Fruit fly (Drosophila melanogaster) whole organism, embryonic: ENCODE results near the gene QIL1.

Source experiments
- Ada2b ChIP-seq: fragments of 200-800 bp; sonication (Bioruptor generic); IDR thresholded peaks from 2 replicates; pipeline ENCODE4 v1.3.6; 2022; ENCODE audit warnings: missing biosample characterization, missing genetic modification characterization
- B-H1 ChIP-seq: fragments of 200-800 bp; sonication (Bioruptor generic); IDR thresholded peaks from 3 replicates; pipeline ENCODE4 v1.3.6; 2022; ENCODE audit warnings: missing biosample characterization, missing genetic modification characterization
- CG10366 ChIP-seq: fragments of 200-800 bp; sonication (Bioruptor generic); IDR thresholded peaks from 2 replicates; pipeline ENCODE4 v1.3.6; 2022; ENCODE audit warnings: missing biosample characterization, missing genetic modification characterization
- CG11398 ChIP-seq: fragments of 200-800 bp; sonication (Bioruptor generic); optimal IDR thresholded peaks from 2 replicates; lab custom pipeline; 2016; ENCODE audit warnings: missing biosample characterization, missing genetic modification characterization
- CG11695 ChIP-seq: fragments of 200-800 bp; sonication (Bioruptor generic); IDR thresholded peaks from 3 replicates; pipeline ENCODE4 v1.3.6; 2022; ENCODE audit warnings: missing biosample characterization, missing genetic modification characterization
- CG13775 ChIP-seq: fragments of 200-800 bp; sonication (Bioruptor generic); optimal IDR thresholded peaks from 3 replicates; lab custom pipeline; 2017; ENCODE audit warnings: missing biosample characterization, mild to moderate bottlenecking, missing genetic modification characterization
- CG15479 ChIP-seq: fragments of 200-800 bp; sonication (Bioruptor generic); optimal IDR thresholded peaks from 3 replicates; lab custom pipeline; 2019; ENCODE audit warnings: missing biosample characterization, mild to moderate bottlenecking, missing genetic modification characterization, moderate library complexity
- CG16813 ChIP-seq: fragments of 200-800 bp; sonication (Bioruptor generic); IDR thresholded peaks from 3 replicates; pipeline ENCODE4 v1.3.6; 2022; ENCODE audit warnings: missing biosample characterization, missing genetic modification characterization; ENCODE audit not compliant: partially characterized antibody
- CG17385 ChIP-seq: fragments of 200-800 bp; sonication (Bioruptor generic); optimal IDR thresholded peaks from 3 replicates; lab custom pipeline; 2018; ENCODE audit warnings: missing biosample characterization, mild to moderate bottlenecking, missing genetic modification characterization
- CG17912 ChIP-seq: fragments of 200-800 bp; sonication (Bioruptor generic); optimal IDR thresholded peaks from 2 replicates; lab custom pipeline; 2018; ENCODE audit warnings: missing biosample characterization, mild to moderate bottlenecking, missing genetic modification characterization
- CG2678 ChIP-seq: fragments of 200-800 bp; sonication (Bioruptor generic); optimal IDR thresholded peaks from 3 replicates; lab custom pipeline; 2019; ENCODE audit warnings: missing biosample characterization, mild to moderate bottlenecking, missing genetic modification characterization, moderate library complexity
- CG2875 ChIP-seq: fragments of 200-800 bp; sonication (Bioruptor generic); optimal IDR thresholded peaks from 2 replicates; lab custom pipeline; 2017; ENCODE audit warnings: missing biosample characterization, mild to moderate bottlenecking, missing genetic modification characterization, missing genetic modification reagents
- CG30403 ChIP-seq: fragments of 200-800 bp; sonication (Bioruptor generic); optimal IDR thresholded peaks from 3 replicates; lab custom pipeline; 2016; ENCODE audit warnings: missing biosample characterization, missing genetic modification characterization
- CG3163 ChIP-seq: fragments of 200-800 bp; sonication (Bioruptor generic); optimal IDR thresholded peaks from 3 replicates; lab custom pipeline; 2016; ENCODE audit warnings: missing biosample characterization, missing genetic modification characterization
- CG33557 ChIP-seq: fragments of 200-800 bp; sonication (Bioruptor generic); optimal IDR thresholded peaks from 2 replicates; lab custom pipeline; 2019; ENCODE audit warnings: missing biosample characterization, mild to moderate bottlenecking, missing genetic modification characterization, moderate library complexity
- CG3726 ChIP-seq: fragments of 200-800 bp; sonication (Bioruptor generic); IDR thresholded peaks from 3 replicates; pipeline ENCODE4, ENCODE4 v1.3.6; 2022; ENCODE audit warnings: missing biosample characterization, missing genetic modification characterization
- CG7745 ChIP-seq: fragments of 200-800 bp; sonication (Bioruptor generic); optimal IDR thresholded peaks from 2 replicates; lab custom pipeline; 2018; ENCODE audit warnings: missing biosample characterization, mild to moderate bottlenecking, missing genetic modification characterization, moderate library complexity
- CG7987 ChIP-seq: fragments of 200-800 bp; sonication (Bioruptor generic); optimal IDR thresholded peaks from 2 replicates; lab custom pipeline; 2018; ENCODE audit warnings: missing biosample characterization, mild to moderate bottlenecking, missing genetic modification characterization, moderate library complexity
- CG9437 ChIP-seq: fragments of 200-800 bp; sonication (Bioruptor generic); optimal IDR thresholded peaks from 2 replicates; lab custom pipeline; 2018; ENCODE audit warnings: missing biosample characterization, mild to moderate bottlenecking, missing genetic modification characterization
- Camta ChIP-seq: fragments of 200-800 bp; sonication (Bioruptor generic); optimal IDR thresholded peaks from 2 replicates; lab custom pipeline; 2016; ENCODE audit warnings: missing biosample characterization, missing genetic modification characterization
- Dbx ChIP-seq: fragments of 200-800 bp; sonication (Bioruptor generic); IDR thresholded peaks from 3 replicates; pipeline ENCODE4 v1.3.6; 2022; ENCODE audit warnings: missing biosample characterization, missing genetic modification characterization
- Dip2 ChIP-seq: fragments of 200-800 bp; sonication (Bioruptor generic); IDR thresholded peaks from 2 replicates; pipeline ENCODE4 v1.3.6; 2022; ENCODE audit warnings: missing biosample characterization, missing genetic modification characterization
- Ets65A ChIP-seq: fragments of 200-800 bp; sonication (Bioruptor generic); peaks from one replicate; lab custom pipeline; 2016; ENCODE audit warnings: missing biosample characterization, missing genetic modification characterization
- HHEX ChIP-seq: fragments of 200-800 bp; sonication (Bioruptor generic); optimal IDR thresholded peaks from 3 replicates; lab custom pipeline; 2017; ENCODE audit warnings: missing biosample characterization, mild to moderate bottlenecking, missing genetic modification characterization, missing genetic modification reagents
- Hey ChIP-seq: fragments of 200-800 bp; sonication (Bioruptor generic); optimal IDR thresholded peaks from 3 replicates; lab custom pipeline; 2018; ENCODE audit warnings: missing biosample characterization, mild to moderate bottlenecking, missing genetic modification characterization
- Jarid2 ChIP-seq: fragments of 200-800 bp; sonication (Bioruptor generic); optimal IDR thresholded peaks from 3 replicates; lab custom pipeline; 2017; ENCODE audit warnings: mild to moderate bottlenecking, missing biosample characterization, missing genetic modification reagents, missing genetic modification characterization
- Nf-YA ChIP-seq: fragments of 200-800 bp; sonication (Bioruptor generic); IDR thresholded peaks from 2 replicates; pipeline ENCODE4 v1.3.6; 2022; ENCODE audit warnings: missing biosample characterization, missing genetic modification characterization
- Nf-YC ChIP-seq: fragments of 200-800 bp; optimal IDR thresholded peaks from 3 replicates; lab custom pipeline; 2019; ENCODE audit warnings: missing biosample characterization, mild to moderate bottlenecking, missing genetic modification characterization, moderate library complexity
- Rfx ChIP-seq: fragments of 200-800 bp; sonication (Bioruptor generic); IDR thresholded peaks from 2 replicates; pipeline ENCODE4 v1.3.6; 2022; ENCODE audit warnings: missing biosample characterization, missing genetic modification characterization
- Scr ChIP-seq: fragments of 200-800 bp; sonication (Bioruptor generic); IDR thresholded peaks from 2 replicates; pipeline ENCODE4 v1.3.6; 2022; ENCODE audit warnings: missing biosample characterization, missing genetic modification characterization; ENCODE audit not compliant: partially characterized antibody
- Sry-β ChIP-seq: fragments of 200-800 bp; sonication (Bioruptor generic); optimal IDR thresholded peaks from 2 replicates; lab custom pipeline; 2018; ENCODE audit warnings: missing biosample characterization, mild to moderate bottlenecking, missing genetic modification characterization, moderate library complexity
- bowl ChIP-seq: fragments of 200-800 bp; sonication (Bioruptor generic); IDR thresholded peaks from 2 replicates; pipeline ENCODE4 v1.3.6; 2022; ENCODE audit warnings: missing biosample characterization, missing genetic modification characterization
- dmrt11E ChIP-seq: fragments of 200-800 bp; sonication (Bioruptor generic); optimal IDR thresholded peaks from 3 replicates; lab custom pipeline; 2018; ENCODE audit warnings: missing biosample characterization, mild to moderate bottlenecking, missing genetic modification characterization, moderate library complexity
- dysf ChIP-seq: fragments of 200-800 bp; sonication (Bioruptor generic); IDR thresholded peaks from 3 replicates; pipeline ENCODE4 v1.3.6; 2022; ENCODE audit warnings: missing biosample characterization, missing genetic modification characterization
- ems ChIP-seq: fragments of 200-800 bp; sonication (Bioruptor generic); optimal IDR thresholded peaks from 3 replicates; lab custom pipeline; 2016; ENCODE audit warnings: missing biosample characterization, missing genetic modification characterization
- ken ChIP-seq: fragments of 200-800 bp; sonication (Bioruptor generic); IDR thresholded peaks from 3 replicates; pipeline ENCODE4 v1.3.6; 2022; ENCODE audit warnings: missing biosample characterization, missing genetic modification characterization
- lbe ChIP-seq: fragments of 200-800 bp; sonication (Bioruptor generic); optimal IDR thresholded peaks from 2 replicates; lab custom pipeline; 2016; ENCODE audit warnings: missing biosample characterization, mild to moderate bottlenecking, missing genetic modification characterization
- lmd ChIP-seq: fragments of 200-800 bp; sonication (Bioruptor generic); IDR thresholded peaks from 2 replicates; pipeline ENCODE4 v1.3.6; 2022; ENCODE audit warnings: missing biosample characterization, missing genetic modification characterization
- lola ChIP-seq, 3 experiments: fragments of >200 bp in 2 of 3; fragments of 200-800 bp in 1 of 3; sonication (Bioruptor generic) in 1 of 3; optimal IDR thresholded peaks; 2 replicates each; lab custom pipeline; 2017 to 2019; ENCODE audit warnings: missing biosample characterization in 3 of 3, missing genetic modification characterization in 3 of 3, mild to moderate bottlenecking in 1 of 3, moderate library complexity in 1 of 3
- nmo ChIP-seq: fragments of 200-800 bp; sonication (Bioruptor generic); optimal IDR thresholded peaks from 2 replicates; lab custom pipeline; 2018; ENCODE audit warnings: missing biosample characterization, mild to moderate bottlenecking, missing genetic modification characterization, moderate library complexity
- nom ChIP-seq: fragments of 200-800 bp; sonication (Bioruptor generic); optimal IDR thresholded peaks from 2 replicates; lab custom pipeline; 2017; ENCODE audit warnings: missing biosample characterization, missing genetic modification characterization, mild to moderate bottlenecking, moderate library complexity, missing genetic modification reagents
- phol ChIP-seq: fragments of 200-800 bp; sonication (Bioruptor generic); optimal IDR thresholded peaks from 3 replicates; lab custom pipeline; 2018; ENCODE audit warnings: missing biosample characterization, mild to moderate bottlenecking, missing genetic modification characterization, moderate library complexity
- psq ChIP-seq: fragments of 200-800 bp; sonication (Bioruptor generic); optimal IDR thresholded peaks from 2 replicates; lab custom pipeline; 2017; ENCODE audit warnings: missing biosample characterization, missing genetic modification characterization
- sens ChIP-seq: fragments of 200-800 bp; sonication (Bioruptor generic); peaks from one replicate; lab custom pipeline; 2016; ENCODE audit warnings: missing biosample characterization, missing genetic modification characterization
- sim ChIP-seq: fragments of 200-800 bp; sonication (Bioruptor generic); IDR thresholded peaks from 2 replicates; pipeline ENCODE4 v1.3.6; 2022; ENCODE audit warnings: missing biosample characterization, missing genetic modification characterization
- sr ChIP-seq: fragments of 200-800 bp; sonication (Bioruptor generic); IDR thresholded peaks from 3 replicates; pipeline ENCODE4 v1.3.6; 2022; ENCODE audit warnings: missing biosample characterization, missing genetic modification characterization
- tgo ChIP-seq: fragments of 200-800 bp; sonication (Bioruptor generic); IDR thresholded peaks from 3 replicates; pipeline ENCODE4 v1.3.6; 2022; ENCODE audit warnings: missing biosample characterization, missing genetic modification characterization
- ttk ChIP-seq: fragments of 200-800 bp; sonication (Bioruptor generic); IDR thresholded peaks from 2 replicates; pipeline ENCODE4 v2.1.2; 2022; ENCODE audit warnings: missing biosample characterization, missing genetic modification characterization
- unc-4 ChIP-seq: fragments of 200-800 bp; sonication (Bioruptor generic); IDR thresholded peaks from 2 replicates; pipeline ENCODE4 v1.3.6; 2022; ENCODE audit warnings: missing biosample characterization, missing genetic modification characterization; ENCODE audit not compliant: partially characterized antibody
- unpg ChIP-seq: fragments of 200-800 bp; sonication (Bioruptor generic); optimal IDR thresholded peaks from 3 replicates; lab custom pipeline; 2018; ENCODE audit warnings: missing biosample characterization, mild to moderate bottlenecking, missing genetic modification characterization, moderate library complexity

The QIL1 gene

DNA sequence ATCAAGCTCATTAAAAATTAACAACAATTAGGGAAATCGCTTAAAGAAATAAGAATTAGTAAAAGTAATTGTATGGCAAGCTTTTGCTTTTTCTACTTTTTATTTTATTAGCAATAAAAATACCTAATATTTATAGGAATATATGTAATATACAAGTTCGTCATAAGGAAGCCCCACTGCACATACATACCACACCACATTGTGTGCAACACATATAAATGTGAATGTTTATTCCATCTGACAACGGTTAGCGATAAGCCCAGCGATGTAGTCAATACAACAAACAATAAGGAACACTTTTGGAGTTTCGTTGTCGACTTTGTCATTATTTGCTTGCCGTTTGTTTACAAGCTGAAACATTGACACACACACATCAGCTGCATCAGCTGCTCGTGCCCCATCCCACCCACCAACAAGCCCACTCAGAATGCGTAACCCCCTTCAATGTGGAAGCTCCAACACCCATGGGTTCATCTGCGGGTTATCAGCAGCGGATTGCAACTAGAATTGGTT, 19.6 kb downstream of the QIL1 start (continued):
- TF ChIP-seq Hey (tag; lab: Kevin White, UChicago) (peak; percentile 77), phol (tag; lab: Kevin White, UChicago) (peak; percentile 48), ken (GFP tag; lab: Robert Waterston, UW) (0 out of 3 replicates have a peak, but pooled peaks have one; percentile 42), Scr (GFP tag; lab: Robert Waterston, UW) (no peak), CG17912 (GFP tag; lab: Kevin White, UChicago) (peak; percentile 88), Ada2b (GFP tag; lab: Robert Waterston, UW) (no peak), tgo (GFP tag; lab: Robert Waterston, UW) (no peak), lola (GFP tag; optimal IDR thresholded peaks at IDR 0.05; lab: Kevin White, UChicago) (peak in 1 of 3 experiments; percentile 86), CG30403 (no peak), CG11695 (GFP tag; lab: Robert Waterston, UW) (0 out of 3 replicates have a peak, but pooled peaks have one; percentile 49), CG7745 (tag; lab: Kevin White, UChicago) (peak; percentile 94), ems (GFP tag; lab: Kevin White, UChicago) (no peak), dysf (GFP tag; lab: Robert Waterston, UW) (no peak), dmrt11E (peak; percentile 86), CG3726 (GFP tag; lab: Robert Waterston, UW) (no peak; the same call in 2 of the 3 replicates), CG17385 (GFP tag; lab: Kevin White, UChicago) (peak; percentile 71), CG13775 (GFP tag; lab: Kevin White, UChicago) (peak; percentile 15), lbe (peak; percentile 65), lmd (no peak), CG10366 (GFP tag; lab: Robert Waterston, UW) (peak; percentile 22; the same call in 1 of the 2 replicates), CG16813 (GFP tag; lab: Robert Waterston, UW) (no peak), CG3163 (GFP tag; lab: Kevin White, UChicago) (no peak), nmo (GFP tag; lab: Kevin White, UChicago) (peak; percentile 57), HHEX (peak; percentile 71), CG15479 (no peak), CG33557 (GFP tag; lab: Kevin White, UChicago) (peak; percentile 98), Camta (GFP tag; lab: Kevin White, UChicago) (peak; percentile 28), Jarid2 (GFP tag; lab: Kevin White, UChicago) (peak; percentile 56), Nf-YA (GFP tag; lab: Robert Waterston, UW) (peak; percentile 58; the same call in 1 of the 2 replicates), nom (GFP tag; lab: Kevin White, UChicago) (peak; percentile 80), Ets65A (peak; percentile 80), CG2875 (GFP tag; lab: Kevin White, UChicago) (peak; percentile 97), CG7987 (GFP tag; lab: Kevin White, UChicago) (peak; percentile 91), Dip2 (GFP tag; lab: Robert Waterston, UW) (no peak), ttk (GFP tag; lab: Robert Waterston, UW) (no peak), Nf-YC (no peak), B-H1 (GFP tag; lab: Robert Waterston, UW) (peak; percentile 10; the same call in 1 of the 3 replicates), CG11398 (peak; percentile 64), CG2678 (tag; lab: Kevin White, UChicago) (peak; percentile 81), sim (GFP tag; lab: Robert Waterston, UW) (peak; percentile 82; the same call in 1 of the 2 replicates), CG9437 (no peak), Dbx (GFP tag; lab: Robert Waterston, UW) (no peak), sr (GFP tag; lab: Robert Waterston, UW) (peak; percentile 73; the same call in 1 of the 3 replicates), Rfx (GFP tag; lab: Robert Waterston, UW) (no peak), Sry-β (GFP tag; lab: Kevin White, UChicago) (peak; percentile 70), bowl (no peak), sens (peak; percentile 96), unc-4 (GFP tag; lab: Robert Waterston, UW) (no peak), psq (GFP tag; lab: Kevin White, UChicago) (peak; percentile 12), unpg (peak; percentile 85)
